Fruit fly (Drosophila melanogaster): ENCODE data around the gene CG14070.

DNA sequence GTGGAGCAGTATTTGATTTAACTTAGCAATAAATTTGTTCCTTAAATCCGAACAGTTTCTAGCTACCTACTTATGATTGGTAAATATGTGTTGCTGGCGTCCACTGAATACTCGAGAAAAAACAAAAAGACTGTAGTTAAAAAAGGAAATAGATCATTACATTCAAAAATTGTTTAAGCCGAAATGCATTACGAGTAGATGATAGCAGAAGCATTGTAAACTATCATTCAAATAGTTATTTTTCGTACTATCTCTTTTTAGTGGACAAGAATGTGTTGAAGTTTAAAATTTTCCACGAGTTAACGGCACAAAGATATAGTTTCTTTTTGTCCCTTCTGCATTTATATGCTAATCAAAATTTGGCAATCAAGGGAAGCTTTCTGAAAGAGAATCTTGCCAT is 12.8 kb downstream of the CG14070 start, which contains the start of gene CG14071:
- TF ChIP-seq Sin3A (optimal IDR thresholded peaks at IDR 0.05) (no peak), ttk (optimal IDR thresholded peaks at IDR 0.05) (no peak), h (optimal IDR thresholded peaks at IDR 0.05) (no peak), psq (optimal IDR thresholded peaks at IDR 0.05) (no peak), insv (optimal IDR thresholded peaks at IDR 0.05) (no peak), Myc (optimal IDR thresholded peaks at IDR 0.05) (no peak)
